Fruit fly (Drosophila melanogaster): Measurements from ENCODE around the gene CG12268.

DNA sequence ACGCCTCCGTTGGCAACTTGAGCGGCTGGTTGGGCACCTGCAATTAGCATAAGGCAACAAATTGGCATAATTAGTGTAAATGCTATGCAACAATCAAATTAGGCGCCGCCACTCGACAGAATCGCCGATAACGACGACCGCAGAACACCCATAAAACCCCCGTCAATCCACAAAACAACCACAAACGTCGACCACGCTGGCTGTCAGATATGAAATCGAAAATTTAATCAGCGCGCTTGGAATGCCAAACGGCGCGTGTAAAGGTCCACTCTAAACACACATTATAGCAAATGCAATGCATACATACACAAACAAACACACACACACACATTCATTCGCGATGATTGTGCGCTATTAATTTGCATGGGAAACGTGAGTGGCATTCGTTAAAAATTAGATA is 44.8 kb downstream of the CG12268 start:
- TF ChIP-seq CG14711 (tag; optimal IDR thresholded peaks at IDR 0.05) (no peak), Mnt (GFP tag; optimal IDR thresholded peaks at IDR 0.05) (no peak), CG1620 (GFP tag; optimal IDR thresholded peaks at IDR 0.05) (no peak), CG7045 (GFP tag; optimal IDR thresholded peaks at IDR 0.05) (no peak), cic (GFP tag; optimal IDR thresholded peaks at IDR 0.05) (no peak), CG12768 (GFP tag; optimal IDR thresholded peaks at IDR 0.05) (no peak), cnc (optimal IDR thresholded peaks at IDR 0.05) (no peak), CG5204 (GFP tag; optimal IDR thresholded peaks at IDR 0.05) (no peak), CG7101 (tag; optimal IDR thresholded peaks at IDR 0.05) (no peak), bab1 (GFP tag; optimal IDR thresholded peaks at IDR 0.05) (no peak), toe (GFP tag; optimal IDR thresholded peaks at IDR 0.05) (no peak), pad (GFP tag; optimal IDR thresholded peaks at IDR 0.05) (no peak), CG11617 (GFP tag; optimal IDR thresholded peaks at IDR 0.05) (no peak), CG33017 (tag; optimal IDR thresholded peaks at IDR 0.05) (no peak)
